Worm (Caenorhabditis elegans) whole organism, late embryonic: ENCODE data around the gene idpp-5.

Experiments
- C38D4.7 ChIP-seq: fragments of 200-800 bp; sonication (Bioruptor generic); optimal IDR thresholded peaks from 2 replicates; lab custom pipeline; 2018; ENCODE audit warnings: mild to moderate bottlenecking, missing genetic modification characterization, moderate library complexity, missing compliant biosample characterization
- K02D7.2 ChIP-seq: sonication (generic microtip); optimal IDR thresholded peaks from 2 replicates; lab custom pipeline; 2017; ENCODE audit warnings: mild to moderate bottlenecking, missing genetic modification characterization, missing compliant biosample characterization
- K09A11.1 ChIP-seq: sonication (generic microtip); optimal IDR thresholded peaks from 2 replicates; lab custom pipeline; 2017; ENCODE audit warnings: antibody characterized with exemption, mild to moderate bottlenecking, missing genetic modification characterization, missing compliant biosample characterization; ENCODE audit not compliant: insufficient read depth
- T23F11.4 ChIP-seq: fragments of 200-800 bp; sonication (Bioruptor generic); optimal IDR thresholded peaks from 2 replicates; lab custom pipeline; 2018; ENCODE audit warnings: mild to moderate bottlenecking, missing genetic modification characterization, missing compliant biosample characterization
- Y22D7AL.16 ChIP-seq: sonication (generic microtip); optimal IDR thresholded peaks from 2 replicates; lab custom pipeline; 2016; ENCODE audit warnings: missing genetic modification characterization, missing compliant biosample characterization
- ceh-2 ChIP-seq: sonication (generic microtip); optimal IDR thresholded peaks from 2 replicates; lab custom pipeline; 2016; ENCODE audit warnings: missing genotype, missing genetic modification characterization, missing compliant biosample characterization
- ceh-22 ChIP-seq: sonication (generic microtip); optimal IDR thresholded peaks from 2 replicates; lab custom pipeline; 2017; ENCODE audit warnings: missing biosample characterization, missing genetic modification characterization
- ceh-24 ChIP-seq: sonication (generic microtip); optimal IDR thresholded peaks from 2 replicates; lab custom pipeline; 2016; ENCODE audit warnings: mild to moderate bottlenecking, missing genetic modification characterization, missing compliant biosample characterization
- ceh-30 ChIP-seq: fragments of 150-350 bp; optimal IDR thresholded peaks from 2 replicates; lab custom pipeline; 2014; ENCODE audit warnings: missing biosample characterization, missing genetic modification characterization
- ceh-31 ChIP-seq: sonication (generic microtip); optimal IDR thresholded peaks from 2 replicates; lab custom pipeline; 2016; ENCODE audit warnings: missing genetic modification characterization, missing compliant biosample characterization
- ceh-45 ChIP-seq: fragments of 200-800 bp; sonication (Bioruptor generic); IDR thresholded peaks from 2 replicates; pipeline ENCODE4 v1.3.6; 2022; ENCODE audit warnings: missing genetic modification reagents, missing genetic modification characterization, missing compliant biosample characterization
- dve-1 ChIP-seq: sonication (generic microtip); optimal IDR thresholded peaks from 2 replicates; lab custom pipeline; 2017; ENCODE audit warnings: antibody characterized with exemption, mild to moderate bottlenecking, missing genetic modification characterization, missing compliant biosample characterization
- elt-2 ChIP-seq: sonication (generic microtip); optimal IDR thresholded peaks from 2 replicates; lab custom pipeline; 2016; ENCODE audit warnings: missing genetic modification reagents, missing genetic modification characterization, missing compliant biosample characterization
- elt-4 ChIP-seq: sonication (generic microtip); optimal IDR thresholded peaks from 2 replicates; lab custom pipeline; 2016; ENCODE audit warnings: missing genetic modification characterization, missing compliant biosample characterization
- ets-4 ChIP-seq: sonication (generic microtip); optimal IDR thresholded peaks from 2 replicates; lab custom pipeline; 2016; ENCODE audit warnings: missing genetic modification characterization, missing compliant biosample characterization
- fkh-10 ChIP-seq: fragments of 150-350 bp; optimal IDR thresholded peaks from 2 replicates; lab custom pipeline; 2014; ENCODE audit warnings: missing biosample characterization, missing genetic modification reagents, missing genetic modification characterization
- gmeb-2 ChIP-seq: sonication (generic microtip); optimal IDR thresholded peaks from 2 replicates; lab custom pipeline; 2016; ENCODE audit warnings: missing genetic modification characterization, inconsistent platforms, missing compliant biosample characterization
- hlh-13 ChIP-seq: fragments of 200-800 bp; sonication (Bioruptor generic); optimal IDR thresholded peaks from 2 replicates; lab custom pipeline; 2018; ENCODE audit warnings: mild to moderate bottlenecking, missing genetic modification characterization, missing compliant biosample characterization
- hlh-15 ChIP-seq: sonication (generic microtip); optimal IDR thresholded peaks from 2 replicates; lab custom pipeline; 2016; ENCODE audit warnings: missing genetic modification characterization, missing compliant biosample characterization
- hlh-30 ChIP-seq: sonication (generic microtip); optimal IDR thresholded peaks from 2 replicates; lab custom pipeline; 2017; ENCODE audit warnings: antibody characterized with exemption, missing genetic modification characterization, missing compliant biosample characterization; ENCODE audit not compliant: insufficient read depth
- lim-6 ChIP-seq: sonication (generic microtip); optimal IDR thresholded peaks from 2 replicates; lab custom pipeline; 2016; ENCODE audit warnings: missing genetic modification characterization, missing compliant biosample characterization
- madf-2 ChIP-seq: sonication (generic microtip); optimal IDR thresholded peaks from 2 replicates; lab custom pipeline; 2017; ENCODE audit warnings: missing genetic modification characterization, missing compliant biosample characterization
- nhr-11 ChIP-seq: fragments of 150-350 bp; optimal IDR thresholded peaks from 2 replicates; lab custom pipeline; 2014; ENCODE audit warnings: missing biosample characterization, missing genetic modification characterization
- pat-9 ChIP-seq: fragments of 200-800 bp; sonication (Bioruptor generic); optimal IDR thresholded peaks from 2 replicates; lab custom pipeline; 2018; ENCODE audit warnings: mild to moderate bottlenecking, missing genetic modification characterization, moderate library complexity, missing compliant biosample characterization
- pax-1 ChIP-seq: fragments of 150-350 bp; optimal IDR thresholded peaks from 2 replicates; lab custom pipeline; 2014; ENCODE audit warnings: missing biosample characterization, missing genetic modification characterization
- pha-2 ChIP-seq: sonication (generic microtip); optimal IDR thresholded peaks from 2 replicates; lab custom pipeline; 2017; ENCODE audit warnings: mild to moderate bottlenecking, missing genetic modification characterization, missing compliant biosample characterization
- pqm-1 ChIP-seq: sonication (generic microtip); optimal IDR thresholded peaks from 2 replicates; lab custom pipeline; 2016; ENCODE audit warnings: missing genetic modification characterization, missing compliant biosample characterization
- ref-2 ChIP-seq: sonication (generic microtip); optimal IDR thresholded peaks from 2 replicates; lab custom pipeline; 2016; ENCODE audit warnings: missing genetic modification characterization, missing compliant biosample characterization
- sdc-2 ChIP-seq: sonication (generic microtip); optimal IDR thresholded peaks from 2 replicates; lab custom pipeline; 2016; ENCODE audit warnings: missing genotype, missing genetic modification characterization, missing compliant biosample characterization
- sox-4 ChIP-seq: sonication (generic microtip); optimal IDR thresholded peaks from 2 replicates; lab custom pipeline; 2017; ENCODE audit warnings: mild to moderate bottlenecking, missing genetic modification characterization, inconsistent platforms, missing compliant biosample characterization
- tbx-7 ChIP-seq: sonication (generic microtip); optimal IDR thresholded peaks from 2 replicates; lab custom pipeline; 2016; ENCODE audit warnings: missing genotype, missing genetic modification characterization, missing compliant biosample characterization
- unc-42 ChIP-seq: sonication (generic microtip); optimal IDR thresholded peaks from 2 replicates; lab custom pipeline; 2016; ENCODE audit warnings: missing genotype, missing genetic modification characterization, missing compliant biosample characterization
- unc-55 ChIP-seq: sonication (generic microtip); optimal IDR thresholded peaks from 2 replicates; lab custom pipeline; 2017; ENCODE audit warnings: missing biosample characterization, missing genetic modification reagents, missing genetic modification characterization

The idpp-5 gene

ce11 chrX:3751370-3751769, 41.2 kb downstream of the idpp-5 start:
- TF ChIP-seq T23F11.4 (GFP tag; lab: Kevin White, UChicago) (no peak), ets-4 (no peak), unc-42 (no peak), dve-1 (no peak), K02D7.2 (tag; lab: Kevin White, UChicago) (no peak), sox-4 (tag; lab: Kevin White, UChicago) (no peak), hlh-13 (GFP tag; lab: Kevin White, UChicago) (no peak), elt-2 (tag; lab: Kevin White, UChicago) (no peak), tbx-7 (tag; lab: Kevin White, UChicago) (no peak), pqm-1 (tag; lab: Kevin White, UChicago) (no peak), nhr-11 (tag; lab: Kevin White, UChicago) (no peak), ceh-2 (tag; lab: Kevin White, UChicago) (no peak), C38D4.7 (GFP tag; lab: Kevin White, UChicago) (no peak), fkh-10 (GFP tag; lab: Kevin White, UChicago) (no peak), ceh-24 (tag; lab: Kevin White, UChicago) (no peak)

ce11 chrX:3743190-3743589, 49.4 kb downstream of the idpp-5 start:
- TF ChIP-seq Y22D7AL.16 (tag; lab: Kevin White, UChicago), result no peak
- TF ChIP-seq C38D4.7 (GFP tag; lab: Kevin White, UChicago), result no peak
- no peak for TF ChIP-seq lim-6
- no peak for TF ChIP-seq K09A11.1 (tag; lab: Kevin White, UChicago)
- no peak for TF ChIP-seq unc-55 (GFP tag; lab: Kevin White, UChicago)
- no peak for TF ChIP-seq pha-2
- no peak for TF ChIP-seq sox-4 (tag; lab: Kevin White, UChicago)
- TF ChIP-seq ref-2 (tag; lab: Kevin White, UChicago), result no peak
- no peak for TF ChIP-seq ceh-30

ce11 chrX:3742223-3742622, 50.4 kb downstream of the idpp-5 start, which contains the start of gene fkh-2:
TSS of gene fkh-2 (minus strand) at chrX:3742323.
- TF ChIP-seq hlh-13 (GFP tag; lab: Kevin White, UChicago) (no peak), hlh-15 (tag; lab: Kevin White, UChicago) (no peak), unc-55 (GFP tag; lab: Kevin White, UChicago) (no peak), tbx-7 (tag; lab: Kevin White, UChicago) (no peak), ceh-24 (tag; lab: Kevin White, UChicago) (no peak), pqm-1 (tag; lab: Kevin White, UChicago) (no peak), hlh-30 (no peak), elt-4 (tag; lab: Kevin White, UChicago) (no peak), gmeb-2 (tag; lab: Kevin White, UChicago) (no peak), lim-6 (no peak), madf-2 (tag; lab: Kevin White, UChicago) (no peak), ceh-22 (no peak), pax-1 (no peak), nhr-11 (tag; lab: Kevin White, UChicago) (no peak), ceh-45 (GFP tag; lab: Robert Waterston, UW) (no peak), ceh-31 (tag; lab: Kevin White, UChicago) (no peak), sox-4 (tag; lab: Kevin White, UChicago) (no peak), pat-9 (tag; lab: Kevin White, UChicago) (no peak), sdc-2 (tag; lab: Kevin White, UChicago) (no peak)
